Worm (Caenorhabditis elegans) whole organism, L4 larva: ENCODE data around the gene F09C6.3.

Source experiments
- T20F7.1 ChIP-seq: fragments of 200-800 bp; sonication (Bioruptor generic); optimal IDR thresholded peaks from 2 replicates; lab custom pipeline; 2018; ENCODE audit warnings: mild to moderate bottlenecking, missing genetic modification characterization, missing compliant biosample characterization
- Y5F2A.4 ChIP-seq: fragments of 200-800 bp; sonication (Bioruptor generic); optimal IDR thresholded peaks from 2 replicates; lab custom pipeline; 2018; ENCODE audit warnings: mild to moderate bottlenecking, missing genetic modification characterization, missing compliant biosample characterization
- aha-1 ChIP-seq: fragments of 150-350 bp; peaks from one replicate; lab custom pipeline; 2014; ENCODE audit warnings: missing biosample characterization, missing genetic modification characterization
- lin-15B ChIP-seq: fragments of 150-350 bp; sonication (generic microtip); optimal IDR thresholded peaks from 3 replicates; lab custom pipeline; 2014; ENCODE audit warnings: missing biosample characterization, missing genetic modification characterization
- lin-38 ChIP-seq: fragments of 200-800 bp; sonication (Bioruptor generic); IDR thresholded peaks from 2 replicates; pipeline ENCODE4 v1.3.6; 2022; ENCODE audit warnings: missing genetic modification reagents, missing genetic modification characterization, missing compliant biosample characterization
- nhr-6 ChIP-seq: fragments of 150-350 bp; optimal IDR thresholded peaks from 2 replicates; lab custom pipeline; 2014; ENCODE audit warnings: missing biosample characterization, missing genetic modification characterization
- unc-62 ChIP-seq, 3 experiments: fragments of 150-350 bp in 1 of 3; sonication (generic microtip); optimal IDR thresholded peaks in 2 of 3; peaks in 1 of 3; 1 replicate in 1 of 3; 2 replicates in 2 of 3; lab custom pipeline; 2014 to 2017; ENCODE audit warnings: missing biosample characterization in 3 of 3, missing genetic modification characterization in 3 of 3, missing genetic modification reagents in 3 of 3, missing genotype in 1 of 3

Gene F09C6.3

DNA sequence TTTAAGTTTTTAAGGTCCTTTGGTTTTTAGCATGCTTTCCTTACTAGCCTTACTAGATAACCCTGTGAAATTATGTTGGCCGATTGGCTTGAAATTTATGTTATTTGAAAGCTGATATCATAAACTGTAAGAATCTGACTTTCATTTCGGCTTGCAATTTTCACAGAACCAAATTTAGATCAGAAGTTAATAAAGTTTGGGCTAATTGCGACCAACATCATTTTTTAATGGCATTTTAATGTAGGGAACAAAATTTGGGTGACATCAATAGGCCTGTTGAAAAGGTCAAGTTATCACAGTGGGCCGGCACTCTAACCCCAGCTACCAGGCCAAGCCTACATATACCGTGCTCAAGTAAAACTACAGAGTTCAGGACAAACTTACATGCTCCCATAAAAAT, 48.6 kb downstream of the F09C6.3 start:
- no peak for TF ChIP-seq lin-15B
- no peak for TF ChIP-seq nhr-6 (tag; lab: Kevin White, UChicago)
- no peak for TF ChIP-seq Y5F2A.4 (GFP tag; lab: Kevin White, UChicago)
- TF ChIP-seq unc-62 (GFP tag; optimal IDR thresholded peaks at IDR 0.05 in 1 of 2; lab: Kevin White, UChicago), result peak in 1 of 2 experiments; percentile 93
- TF ChIP-seq unc-62 (tag; optimal IDR thresholded peaks at IDR 0.05; lab: Kevin White, UChicago), result no peak
- TF ChIP-seq, all 104 proteins: peak for 1

DNA sequence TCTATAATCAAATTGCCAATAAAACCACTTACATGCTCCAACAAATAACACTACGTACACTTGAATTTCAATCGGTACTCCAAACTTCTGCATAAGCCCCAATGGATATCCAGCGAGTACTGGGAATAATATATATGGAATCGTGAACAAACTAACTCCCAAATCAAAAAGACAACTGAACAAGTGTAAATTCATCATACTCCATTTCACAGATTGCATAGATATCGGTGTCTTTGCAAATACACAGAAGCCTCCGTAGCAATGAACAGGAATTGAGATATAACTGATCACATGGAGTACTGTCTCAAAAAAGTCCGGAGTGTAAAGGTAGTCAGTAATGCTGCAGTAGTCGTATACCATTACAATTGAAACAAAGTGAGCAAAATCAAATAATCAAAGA, 50.6 kb downstream of the F09C6.3 start, which contains the start of gene srh-214:
TSS of gene srh-214 (minus strand) at position 360 of the 400 bp plus-strand sequence.
- no peak for TF ChIP-seq unc-62 (GFP tag; optimal IDR thresholded peaks at IDR 0.05 in 1 of 2; lab: Kevin White, UChicago)
- TF ChIP-seq unc-62 (tag; optimal IDR thresholded peaks at IDR 0.05; lab: Kevin White, UChicago), result no peak
- no peak for TF ChIP-seq T20F7.1 (GFP tag; lab: Kevin White, UChicago)
- no peak for TF ChIP-seq lin-38 (GFP tag; lab: Robert Waterston, UW)
- peak; percentile 91 for TF ChIP-seq aha-1
